Worm (Caenorhabditis elegans): Measurements from ENCODE around the gene D1005.6.

DNA sequence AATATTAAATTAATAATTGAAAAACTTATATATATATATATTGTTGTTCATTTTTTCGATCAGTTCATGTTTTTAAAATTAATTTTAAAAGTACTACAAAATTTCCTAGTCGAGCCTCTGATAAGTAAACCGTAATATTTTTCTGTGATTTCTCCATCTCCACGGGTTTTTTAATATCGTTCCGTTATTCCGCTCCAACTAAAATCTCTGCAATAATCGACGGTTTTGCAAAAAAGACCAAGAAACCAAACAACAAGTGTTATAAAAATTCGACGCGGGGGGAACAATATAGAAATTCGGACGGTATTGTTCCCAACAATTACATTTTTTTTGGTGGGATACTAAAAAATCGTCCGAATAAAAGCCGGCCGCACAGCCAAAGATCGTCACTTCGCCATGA lies 37.9 kb upstream of the D1005.6 start, which contains the start of gene F09E10.1:
- TF ChIP-seq ama-1 (optimal IDR thresholded peaks at IDR 0.05), result no peak
- TF ChIP-seq R02D3.7 (tag; optimal IDR thresholded peaks at IDR 0.05), result no peak
- TF ChIP-seq pha-4 (tag; optimal IDR thresholded peaks at IDR 0.05), result no peak
- TF ChIP-seq snpc-4 (tag; optimal IDR thresholded peaks at IDR 0.05), result no peak
- TF ChIP-seq nfya-1 (tag; optimal IDR thresholded peaks at IDR 0.05; ENCODE audit: insufficient read depth), result no peak
- TF ChIP-seq ceh-9 (tag; optimal IDR thresholded peaks at IDR 0.05), result no peak
